Worm (Caenorhabditis elegans) whole organism, L4 larva: ENCODE data around the gene pals-33.

ENCODE experiments used
- ZK546.5 ChIP-seq, 2 experiments: sonication (generic microtip); optimal IDR thresholded peaks; 2 replicates each; lab custom pipeline; 2017; ENCODE audit warnings: missing biosample characterization in 2 of 2, missing genetic modification characterization in 2 of 2
- aly-2 ChIP-seq: sonication (generic microtip); optimal IDR thresholded peaks from 2 replicates; lab custom pipeline; 2018; ENCODE audit warnings: missing biosample characterization, missing genetic modification characterization
- ama-1 ChIP-seq: fragments of 150-350 bp; optimal IDR thresholded peaks from 2 replicates; lab custom pipeline; 2014; ENCODE audit warnings: inconsistent platforms, mixed read lengths
- dpl-1 ChIP-seq: fragments of 150-350 bp; optimal IDR thresholded peaks from 2 replicates; lab custom pipeline; 2014; ENCODE audit warnings: missing biosample characterization, missing genetic modification reagents, missing genetic modification characterization
- lin-39 ChIP-seq: fragments of 150-350 bp; optimal IDR thresholded peaks from 2 replicates; lab custom pipeline; 2014; ENCODE audit warnings: missing biosample characterization, missing genetic modification reagents, missing genetic modification characterization
- mxl-2 ChIP-seq: fragments of 200-800 bp; sonication (Bioruptor generic); conservative IDR thresholded peaks from 2 replicates; pipeline ENCODE4 v1.3.6; 2022; ENCODE audit warnings: missing genetic modification reagents, missing genetic modification characterization, missing compliant biosample characterization
- nhr-76 ChIP-seq: fragments of 150-350 bp; optimal IDR thresholded peaks from 2 replicates; lab custom pipeline; 2014; ENCODE audit warnings: missing biosample characterization, missing genetic modification characterization
- unc-39 ChIP-seq: sonication (generic microtip); optimal IDR thresholded peaks from 2 replicates; lab custom pipeline; 2017; ENCODE audit warnings: missing biosample characterization, missing genetic modification characterization
- unc-62 ChIP-seq, 3 experiments: fragments of 150-350 bp in 1 of 3; sonication (generic microtip); optimal IDR thresholded peaks in 2 of 3; peaks in 1 of 3; 1 replicate in 1 of 3; 2 replicates in 2 of 3; lab custom pipeline; 2014 to 2017; ENCODE audit warnings: missing biosample characterization in 3 of 3, missing genetic modification characterization in 3 of 3, missing genetic modification reagents in 3 of 3, missing genotype in 1 of 3
- zag-1 ChIP-seq: fragments of 150-350 bp; optimal IDR thresholded peaks from 2 replicates; lab custom pipeline; 2014; ENCODE audit warnings: missing biosample characterization, missing genetic modification characterization
- zip-11 ChIP-seq: fragments of 200-800 bp; sonication (Bioruptor generic); IDR thresholded peaks from 2 replicates; pipeline ENCODE4 v1.3.6; 2022; ENCODE audit warnings: missing genetic modification characterization, missing compliant biosample characterization

ce11 chrV:3716279-3716887 lies 43.2 kb downstream of the pals-33 start:
- TF ChIP-seq mxl-2 (GFP tag; lab: Robert Waterston, UW), result no peak
- no peak for TF ChIP-seq zag-1 (tag; lab: Kevin White, UChicago)
- TF ChIP-seq dpl-1 (GFP tag; lab: Kevin White, UChicago), result no peak
- no peak for TF ChIP-seq ZK546.5 (tag; optimal IDR thresholded peaks at IDR 0.05; lab: Kevin White, UChicago)
- no peak for TF ChIP-seq ama-1
- no peak for TF ChIP-seq aly-2 (tag; lab: Kevin White, UChicago)
- TF ChIP-seq nhr-76, result no peak
- TF ChIP-seq zip-11 (GFP tag; lab: Robert Waterston, UW), result no peak
- TF ChIP-seq unc-39 (tag; lab: Kevin White, UChicago), result no peak
- peak; percentile 26 for TF ChIP-seq lin-39 (tag; lab: Kevin White, UChicago)
- TF ChIP-seq unc-62 (GFP tag; optimal IDR thresholded peaks at IDR 0.05 in 1 of 2; lab: Kevin White, UChicago), result peak in 1 of 2 experiments; percentile 99
- no peak for TF ChIP-seq unc-62 (tag; optimal IDR thresholded peaks at IDR 0.05; lab: Kevin White, UChicago)
